Fruit fly (Drosophila melanogaster): ENCODE data around the gene Sap47.

Gene Sap47

DNA sequence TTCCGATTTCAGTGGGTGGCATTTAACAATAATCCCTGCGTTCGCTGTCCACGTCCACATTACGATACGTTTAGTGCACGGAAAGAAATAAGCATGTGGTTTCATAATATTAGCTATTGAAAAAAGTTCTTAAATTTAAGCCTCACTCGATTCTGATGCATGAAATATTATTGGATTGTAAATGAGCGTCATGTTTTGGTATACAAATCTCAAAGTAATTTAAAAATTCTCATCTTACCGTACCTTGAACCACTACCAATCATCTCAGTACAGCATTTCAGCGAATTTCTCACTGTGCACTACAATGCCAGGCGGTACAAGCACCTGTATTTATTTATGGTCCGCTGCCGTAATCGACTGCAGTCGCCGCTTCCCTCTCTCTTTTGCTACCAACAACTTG is 39.3 kb downstream of the Sap47 start (continued):
- TF ChIP-seq fru (optimal IDR thresholded peaks at IDR 0.05): no peak
- TF ChIP-seq CG30431 (GFP tag; optimal IDR thresholded peaks at IDR 0.05): peak; percentile 58
- peak; percentile 70 for TF ChIP-seq CG17385 (GFP tag; optimal IDR thresholded peaks at IDR 0.05)
- no peak for TF ChIP-seq esg (GFP tag; conservative IDR thresholded peaks at IDR 0.05)
- TF ChIP-seq Hr51 (GFP tag; optimal IDR thresholded peaks at IDR 0.05): peak; percentile 47 to 91
- TF ChIP-seq lbe (GFP tag; optimal IDR thresholded peaks at IDR 0.05): peak; percentile 14
- TF ChIP-seq CG8478 (optimal IDR thresholded peaks at IDR 0.05): no peak
- TF ChIP-seq tio (GFP tag; optimal IDR thresholded peaks at IDR 0.05): peak; percentile 75
- no peak for TF ChIP-seq Drgx (GFP tag; IDR thresholded peaks at IDR 0.05)
- TF ChIP-seq eyg (GFP tag; optimal IDR thresholded peaks at IDR 0.05): peak; percentile 76
- no peak for TF ChIP-seq Adf1 (GFP tag; IDR thresholded peaks at IDR 0.05)
- no peak for TF ChIP-seq Rx (GFP tag; IDR thresholded peaks at IDR 0.05)
- no peak for TF ChIP-seq Opbp (GFP tag; IDR thresholded peaks at IDR 0.05; ENCODE audit: partially characterized antibody)
- peak; percentile 55 for TF ChIP-seq CG14710 (tag; optimal IDR thresholded peaks at IDR 0.05)
- TF ChIP-seq CG6689 (GFP tag; IDR thresholded peaks at IDR 0.05): no peak
- peak; percentile 91 for TF ChIP-seq CG2678 (tag; optimal IDR thresholded peaks at IDR 0.05)
- peak; percentile 19 for TF ChIP-seq Lhr (GFP tag; optimal IDR thresholded peaks at IDR 0.05)
- TF ChIP-seq CG12071 (GFP tag; optimal IDR thresholded peaks at IDR 0.05): peak; percentile 79
- no peak for TF ChIP-seq C15 (GFP tag; IDR thresholded peaks at IDR 0.05)
- peak; percentile 70 for TF ChIP-seq CG10147 (GFP tag; optimal IDR thresholded peaks at IDR 0.05)
- TF ChIP-seq slbo (GFP tag; IDR thresholded peaks at IDR 0.05): no peak
- peak; percentile 88 for TF ChIP-seq CG11504 (tag; optimal IDR thresholded peaks at IDR 0.05)
- TF ChIP-seq CG1233 (GFP tag; optimal IDR thresholded peaks at IDR 0.05): peak; percentile 71
- TF ChIP-seq ranshi (GFP tag; IDR thresholded peaks at IDR 0.05): no peak
- peak; percentile 60 for TF ChIP-seq CG8281 (tag; optimal IDR thresholded peaks at IDR 0.05)
- peak; percentile 70 for TF ChIP-seq Mad (GFP tag; optimal IDR thresholded peaks at IDR 0.05)
- TF ChIP-seq Hr39 (optimal IDR thresholded peaks at IDR 0.05): no peak
- no peak for TF ChIP-seq Optix (GFP tag; IDR thresholded peaks at IDR 0.05)
- TF ChIP-seq dmrt11E (tag; optimal IDR thresholded peaks at IDR 0.05): peak; percentile 64
- TF ChIP-seq kay (GFP tag; optimal IDR thresholded peaks at IDR 0.05): peak; percentile 54
- TF ChIP-seq BEAF-32 (GFP tag; optimal IDR thresholded peaks at IDR 0.05): no peak
- peak; percentile 68 for TF ChIP-seq gcm (GFP tag; optimal IDR thresholded peaks at IDR 0.05)
- peak; percentile 66 for TF ChIP-seq CG31388 (GFP tag; optimal IDR thresholded peaks at IDR 0.05)
- peak; percentile 83 for TF ChIP-seq CG12769 (tag; optimal IDR thresholded peaks at IDR 0.05)
- no peak for TF ChIP-seq Sin3A (optimal IDR thresholded peaks at IDR 0.05)
- peak; percentile 11 for TF ChIP-seq CG14965 (GFP tag; optimal IDR thresholded peaks at IDR 0.05; ENCODE audit: borderline replicate concordance)
- TF ChIP-seq HHEX (GFP tag; optimal IDR thresholded peaks at IDR 0.05): peak; percentile 78
- TF ChIP-seq caup (GFP tag; optimal IDR thresholded peaks at IDR 0.05; ENCODE audit: severe bottlenecking): peak; percentile 67
- peak; percentile 83 for TF ChIP-seq CG9817 (tag; optimal IDR thresholded peaks at IDR 0.05)
- no peak for TF ChIP-seq slou (GFP tag; optimal IDR thresholded peaks at IDR 0.05)
- peak; percentile 76 for TF ChIP-seq nerfin-1 (tag; optimal IDR thresholded peaks at IDR 0.05)
- no peak for TF ChIP-seq pros (GFP tag; optimal IDR thresholded peaks at IDR 0.05)
- peak; percentile 50 for TF ChIP-seq oc (tag; optimal IDR thresholded peaks at IDR 0.05)
- TF ChIP-seq CG4730 (GFP tag; IDR thresholded peaks at IDR 0.05): no peak
- peak; percentile 74 for TF ChIP-seq Dek (tag; optimal IDR thresholded peaks at IDR 0.05)
- no peak for TF ChIP-seq danr (GFP tag; IDR thresholded peaks at IDR 0.05)
- TF ChIP-seq dmrt99B (tag; optimal IDR thresholded peaks at IDR 0.05): peak; percentile 93
- peak; percentile 51 for TF ChIP-seq CG12744 (GFP tag; optimal IDR thresholded peaks at IDR 0.05)
- peak; percentile 57 for TF ChIP-seq p53 (GFP tag; optimal IDR thresholded peaks at IDR 0.05)
- TF ChIP-seq HmgZ (tag; optimal IDR thresholded peaks at IDR 0.05): peak; percentile 77
- no peak for TF ChIP-seq ap (GFP tag; IDR thresholded peaks at IDR 0.05)
- peak; percentile 83 for TF ChIP-seq fd96Cb (tag; optimal IDR thresholded peaks at IDR 0.05)

Measured in whole organism, embryonic.